Worm (Caenorhabditis elegans) whole organism, early embryonic: Measurements from ENCODE around the gene ZK546.2.

Experiments
- ama-1 ChIP-seq: fragments of 150-350 bp; optimal IDR thresholded peaks from 2 replicates; lab custom pipeline; 2014
- ceh-13 ChIP-seq: fragments of 200-800 bp; sonication (Bioruptor generic); optimal IDR thresholded peaks from 2 replicates; lab custom pipeline; 2018; ENCODE audit warnings: mild to moderate bottlenecking, missing genetic modification characterization, missing compliant biosample characterization
- ets-7 ChIP-seq: sonication (generic microtip); optimal IDR thresholded peaks from 2 replicates; lab custom pipeline; 2016; ENCODE audit warnings: missing genotype, missing genetic modification characterization, missing compliant biosample characterization
- flt-1 ChIP-seq: fragments of 200-800 bp; sonication (Bioruptor generic); IDR thresholded peaks from 2 replicates; pipeline ENCODE4 v1.3.6; 2022; ENCODE audit warnings: missing genetic modification characterization, missing compliant biosample characterization
- hmg-4 ChIP-seq: fragments of 200-800 bp; sonication (Bioruptor generic); optimal IDR thresholded peaks from 2 replicates; lab custom pipeline; 2018; ENCODE audit warnings: mild to moderate bottlenecking, missing genetic modification characterization, missing compliant biosample characterization
- pes-1 ChIP-seq: fragments of 200-800 bp; sonication (Bioruptor generic); IDR thresholded peaks from 2 replicates; pipeline ENCODE4 v1.3.6; 2022; ENCODE audit warnings: missing genetic modification reagents, missing genetic modification characterization, missing compliant biosample characterization
- scrt-1 ChIP-seq: fragments of 200-800 bp; sonication (Bioruptor generic); IDR thresholded peaks from 2 replicates; pipeline ENCODE4 v1.3.6; 2022; ENCODE audit warnings: missing genetic modification characterization, missing compliant biosample characterization
- sea-1 ChIP-seq: fragments of 200-800 bp; sonication (Bioruptor generic); conservative IDR thresholded peaks from 2 replicates; pipeline ENCODE4 v1.3.6; 2022; ENCODE audit warnings: missing genetic modification characterization, missing compliant biosample characterization
- tbx-11 ChIP-seq: fragments of 200-800 bp; sonication (Bioruptor generic); IDR thresholded peaks from 2 replicates; pipeline ENCODE4 v1.3.6; 2022; ENCODE audit warnings: missing genetic modification characterization, missing compliant biosample characterization
- tbx-37 ChIP-seq: fragments of 200-800 bp; sonication (Bioruptor generic); conservative IDR thresholded peaks from 2 replicates; pipeline ENCODE4 v1.3.6; 2022; ENCODE audit warnings: missing genetic modification reagents, missing genetic modification characterization, missing compliant biosample characterization
- tra-4 ChIP-seq: sonication (generic microtip); optimal IDR thresholded peaks from 2 replicates; lab custom pipeline; 2017; ENCODE audit warnings: missing genetic modification characterization, missing compliant biosample characterization

DNA sequence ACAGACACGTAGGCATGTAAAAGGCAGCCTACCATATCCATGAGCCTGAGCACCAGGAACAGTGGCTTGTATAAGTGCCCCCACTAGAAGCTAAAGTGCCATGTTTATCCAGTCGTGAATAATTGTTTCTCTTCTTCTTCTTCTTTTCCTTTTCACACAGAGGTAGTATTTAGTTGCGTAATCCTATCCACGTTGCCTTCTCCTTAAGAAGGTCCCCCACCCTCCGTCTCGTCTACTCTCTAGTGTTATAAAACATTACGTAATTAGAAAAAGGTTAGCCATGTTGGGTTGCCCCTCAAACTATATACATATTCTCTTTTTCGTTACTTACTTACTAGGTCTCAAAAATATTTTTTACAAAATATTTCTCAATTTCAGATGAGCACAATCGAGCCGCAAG lies 40.8 kb downstream of the ZK546.2 start:
- TF ChIP-seq tbx-37 (GFP tag; lab: Robert Waterston, UW), result no peak
- TF ChIP-seq tbx-11 (GFP tag; lab: Robert Waterston, UW), result no peak
- TF ChIP-seq pes-1 (GFP tag; lab: Robert Waterston, UW), result no peak
- TF ChIP-seq ama-1 (lab: Kevin White, UChicago), result no peak
- TF ChIP-seq scrt-1 (GFP tag; lab: Robert Waterston, UW), result no peak
- no peak for TF ChIP-seq ets-7 (tag; lab: Kevin White, UChicago)
- TF ChIP-seq hmg-4 (GFP tag; lab: Kevin White, UChicago), result no peak
- no peak for TF ChIP-seq tra-4 (tag; lab: Kevin White, UChicago)
- no peak for TF ChIP-seq flt-1 (GFP tag; lab: Robert Waterston, UW)
- TF ChIP-seq sea-1 (GFP tag; lab: Robert Waterston, UW), result no peak
- no peak for TF ChIP-seq ceh-13
